Fruit fly (Drosophila melanogaster) whole organism, embryonic: ENCODE results near the gene CG7272.

Experiments
- Atf3 ChIP-seq: fragments of 200-800 bp; sonication (Bioruptor generic); optimal IDR thresholded peaks from 3 replicates; lab custom pipeline; 2016; ENCODE audit warnings: missing biosample characterization, missing genetic modification characterization
- BEAF-32 ChIP-seq: fragments of 200-800 bp; sonication (Bioruptor generic); optimal IDR thresholded peaks from 3 replicates; lab custom pipeline; 2017; ENCODE audit warnings: missing biosample characterization, missing genetic modification characterization, mild to moderate bottlenecking, moderate library complexity, missing genetic modification reagents
- BtbVII ChIP-seq: fragments of 200-800 bp; sonication (Bioruptor generic); optimal IDR thresholded peaks from 3 replicates; lab custom pipeline; 2017; ENCODE audit warnings: missing biosample characterization, mild to moderate bottlenecking, missing genetic modification characterization
- CG10321 ChIP-seq: fragments of 200-800 bp; sonication (Bioruptor generic); IDR thresholded peaks from 2 replicates; pipeline ENCODE4 v1.3.6; 2022; ENCODE audit warnings: missing biosample characterization, missing genetic modification characterization
- CG11085 ChIP-seq: fragments of 200-800 bp; sonication (Bioruptor generic); IDR thresholded peaks from 2 replicates; pipeline ENCODE4 v1.3.6; 2022; ENCODE audit warnings: missing biosample characterization, missing genetic modification characterization
- CG12104 ChIP-seq: fragments of 200-800 bp; sonication (Bioruptor generic); optimal IDR thresholded peaks from 3 replicates; lab custom pipeline; 2016; ENCODE audit warnings: missing biosample characterization, missing genetic modification characterization
- CG15011 ChIP-seq: fragments of 200-800 bp; sonication (Bioruptor generic); optimal IDR thresholded peaks from 3 replicates; lab custom pipeline; 2018; ENCODE audit warnings: missing biosample characterization, mild to moderate bottlenecking, missing genetic modification characterization
- CG15514 ChIP-seq: fragments of 200-800 bp; sonication (Bioruptor generic); optimal IDR thresholded peaks from 3 replicates; lab custom pipeline; 2017; ENCODE audit warnings: missing biosample characterization, missing genetic modification characterization, mild to moderate bottlenecking, moderate library complexity, missing genetic modification reagents
- CG15601 ChIP-seq: fragments of 200-800 bp; sonication (Bioruptor generic); optimal IDR thresholded peaks from 3 replicates; lab custom pipeline; 2019; ENCODE audit warnings: missing biosample characterization, mild to moderate bottlenecking, missing genetic modification characterization, moderate library complexity
- CG17186 ChIP-seq: fragments of 200-800 bp; sonication (Bioruptor generic); optimal IDR thresholded peaks from 3 replicates; lab custom pipeline; 2017; ENCODE audit warnings: missing biosample characterization, missing genetic modification reagents, missing genetic modification characterization
- CG17359 ChIP-seq: fragments of 200-800 bp; sonication (Bioruptor generic); optimal IDR thresholded peaks from 3 replicates; lab custom pipeline; 2018; ENCODE audit warnings: missing biosample characterization, mild to moderate bottlenecking, missing genetic modification characterization, moderate library complexity
- CG17568 ChIP-seq: fragments of 200-800 bp; sonication (Bioruptor generic); optimal IDR thresholded peaks from 2 replicates; lab custom pipeline; 2018; ENCODE audit warnings: missing biosample characterization, mild to moderate bottlenecking, missing genetic modification characterization, moderate library complexity
- CG17802 ChIP-seq: fragments of 200-800 bp; sonication (Bioruptor generic); optimal IDR thresholded peaks from 2 replicates; lab custom pipeline; 2018; ENCODE audit warnings: missing biosample characterization, mild to moderate bottlenecking, missing genetic modification characterization, moderate library complexity
- CG2129 ChIP-seq: fragments of 200-800 bp; sonication (Bioruptor generic); IDR thresholded peaks from 2 replicates; pipeline ENCODE4 v1.3.6; 2022; ENCODE audit warnings: missing biosample characterization, missing genetic modification characterization; ENCODE audit not compliant: partially characterized antibody
- CG2712 ChIP-seq: fragments of 200-800 bp; optimal IDR thresholded peaks from 3 replicates; lab custom pipeline; 2019; ENCODE audit warnings: missing biosample characterization, mild to moderate bottlenecking, missing genetic modification characterization, moderate library complexity
- CG30431 ChIP-seq: fragments of 200-800 bp; sonication (Bioruptor generic); optimal IDR thresholded peaks from 2 replicates; lab custom pipeline; 2017; ENCODE audit warnings: missing biosample characterization, missing genetic modification characterization
- CG31388 ChIP-seq: fragments of 200-800 bp; sonication (Bioruptor generic); optimal IDR thresholded peaks from 2 replicates; lab custom pipeline; 2016; ENCODE audit warnings: missing biosample characterization, missing genetic modification characterization
- CG3163 ChIP-seq: fragments of 200-800 bp; sonication (Bioruptor generic); optimal IDR thresholded peaks from 3 replicates; lab custom pipeline; 2016; ENCODE audit warnings: missing biosample characterization, missing genetic modification characterization
- CG34224 ChIP-seq: fragments of 200-800 bp; sonication (Bioruptor generic); IDR thresholded peaks from 3 replicates; pipeline ENCODE4 v1.3.6; 2022; ENCODE audit warnings: missing biosample characterization, missing genetic modification characterization; ENCODE audit not compliant: partially characterized antibody
- CG34422 ChIP-seq: fragments of 200-800 bp; sonication (Bioruptor generic); IDR thresholded peaks from 3 replicates; pipeline ENCODE4 v1.3.6; 2022; ENCODE audit warnings: missing biosample characterization, missing genetic modification characterization
- CG4404 ChIP-seq: fragments of 200-800 bp; sonication (Bioruptor generic); IDR thresholded peaks from 2 replicates; pipeline ENCODE4 v1.3.6; 2022; ENCODE audit warnings: missing biosample characterization, missing genetic modification characterization
- CG4854 ChIP-seq: fragments of 200-800 bp; sonication (Bioruptor generic); optimal IDR thresholded peaks from 2 replicates; lab custom pipeline; 2016; ENCODE audit warnings: missing biosample characterization, missing genetic modification characterization, inconsistent platforms
- CG7786 ChIP-seq: fragments of 200-800 bp; sonication (Bioruptor generic); optimal IDR thresholded peaks from 2 replicates; lab custom pipeline; 2016; ENCODE audit warnings: missing biosample characterization, missing genetic modification characterization
- CG8765 ChIP-seq: fragments of 200-800 bp; sonication (Bioruptor generic); IDR thresholded peaks from 2 replicates; pipeline ENCODE4 v1.3.6; 2022; ENCODE audit warnings: missing biosample characterization, missing genetic modification characterization
- CG9437 ChIP-seq: fragments of 200-800 bp; sonication (Bioruptor generic); optimal IDR thresholded peaks from 2 replicates; lab custom pipeline; 2018; ENCODE audit warnings: missing biosample characterization, mild to moderate bottlenecking, missing genetic modification characterization
- CG9876 ChIP-seq: fragments of 200-800 bp; sonication (Bioruptor generic); optimal IDR thresholded peaks from 2 replicates; lab custom pipeline; 2016; ENCODE audit warnings: missing biosample characterization, missing genetic modification characterization
- CHES-1-like ChIP-seq: fragments of 200-800 bp; sonication (Bioruptor generic); optimal IDR thresholded peaks from 2 replicates; lab custom pipeline; 2016; ENCODE audit warnings: missing biosample characterization, missing genetic modification characterization
- Camta ChIP-seq: fragments of 200-800 bp; sonication (Bioruptor generic); optimal IDR thresholded peaks from 2 replicates; lab custom pipeline; 2016; ENCODE audit warnings: missing biosample characterization, missing genetic modification characterization
- Dip2 ChIP-seq: fragments of 200-800 bp; sonication (Bioruptor generic); IDR thresholded peaks from 2 replicates; pipeline ENCODE4 v1.3.6; 2022; ENCODE audit warnings: missing biosample characterization, missing genetic modification characterization
- Ets97D ChIP-seq: fragments of 200-800 bp; sonication (Bioruptor generic); optimal IDR thresholded peaks from 3 replicates; lab custom pipeline; 2016; ENCODE audit warnings: missing biosample characterization, missing genetic modification characterization
- Hr51 ChIP-seq, 2 experiments: fragments of 200-800 bp; sonication (Bioruptor generic); optimal IDR thresholded peaks; 2 replicates in 1 of 2; 3 replicates in 1 of 2; lab custom pipeline; 2016 to 2018; ENCODE audit warnings: missing biosample characterization in 2 of 2, missing genetic modification characterization in 2 of 2, mild to moderate bottlenecking in 1 of 2, moderate library complexity in 1 of 2
- MESR4 ChIP-seq: fragments of 200-800 bp; sonication (Bioruptor generic); optimal IDR thresholded peaks from 2 replicates; lab custom pipeline; 2018; ENCODE audit warnings: missing biosample characterization, mild to moderate bottlenecking, missing genetic modification characterization, moderate library complexity
- Mad ChIP-seq: fragments of 200-800 bp; sonication (Bioruptor generic); optimal IDR thresholded peaks from 2 replicates; lab custom pipeline; 2016; ENCODE audit warnings: missing biosample characterization, missing genetic modification characterization
- Max ChIP-seq: fragments of 200-800 bp; sonication (Bioruptor generic); optimal IDR thresholded peaks from 2 replicates; lab custom pipeline; 2016; ENCODE audit warnings: missing biosample characterization, mild to moderate bottlenecking, missing genetic modification characterization
- NfI ChIP-seq: fragments of 200-800 bp; sonication (Bioruptor generic); optimal IDR thresholded peaks from 3 replicates; lab custom pipeline; 2018; ENCODE audit warnings: missing biosample characterization, mild to moderate bottlenecking, missing genetic modification characterization, moderate library complexity
- PHDP ChIP-seq: fragments of 200-800 bp; sonication (Bioruptor generic); optimal IDR thresholded peaks from 3 replicates; lab custom pipeline; 2018; ENCODE audit warnings: missing biosample characterization, mild to moderate bottlenecking, missing genetic modification characterization, moderate library complexity
- Rfx ChIP-seq: fragments of 200-800 bp; sonication (Bioruptor generic); IDR thresholded peaks from 2 replicates; pipeline ENCODE4 v1.3.6; 2022; ENCODE audit warnings: missing biosample characterization, missing genetic modification characterization
- Sin3A ChIP-seq: fragments of >200 bp; optimal IDR thresholded peaks from 2 replicates; lab custom pipeline; 2018
- Xrp1 ChIP-seq: fragments of 200-800 bp; sonication (Bioruptor generic); IDR thresholded peaks from 2 replicates; pipeline ENCODE4 v1.3.6; 2022; ENCODE audit warnings: missing biosample characterization, missing genetic modification characterization
- ab ChIP-seq: fragments of 200-800 bp; sonication (Bioruptor generic); optimal IDR thresholded peaks from 2 replicates; lab custom pipeline; 2016; ENCODE audit warnings: missing biosample characterization, missing genetic modification characterization
- bab2 ChIP-seq: fragments of 200-800 bp; sonication (Bioruptor generic); optimal IDR thresholded peaks from 2 replicates; lab custom pipeline; 2016; ENCODE audit warnings: missing biosample characterization, missing genetic modification characterization
- br ChIP-seq: fragments of >200 bp; optimal IDR thresholded peaks from 2 replicates; lab custom pipeline; 2017
- cad ChIP-seq: fragments of >200 bp; optimal IDR thresholded peaks from 2 replicates; lab custom pipeline; 2017; ENCODE audit warnings: missing biosample characterization, missing genetic modification characterization
- fu2 ChIP-seq: fragments of 200-800 bp; sonication (Bioruptor generic); optimal IDR thresholded peaks from 2 replicates; lab custom pipeline; 2016; ENCODE audit warnings: missing biosample characterization, missing genetic modification characterization
- gsb ChIP-seq: fragments of 200-800 bp; sonication (Bioruptor generic); IDR thresholded peaks from 2 replicates; pipeline ENCODE4 v1.3.6; 2022; ENCODE audit warnings: missing biosample characterization, missing genetic modification characterization
- ham ChIP-seq: fragments of 200-800 bp; sonication (Bioruptor generic); IDR thresholded peaks from 2 replicates; pipeline ENCODE4 v1.3.6; 2022; ENCODE audit warnings: missing biosample characterization, missing genetic modification characterization
- kah ChIP-seq: fragments of 200-800 bp; sonication (Bioruptor generic); optimal IDR thresholded peaks from 2 replicates; lab custom pipeline; 2018; ENCODE audit warnings: missing biosample characterization, mild to moderate bottlenecking, missing genetic modification characterization
- nau ChIP-seq: fragments of 200-800 bp; sonication (Bioruptor generic); optimal IDR thresholded peaks from 3 replicates; lab custom pipeline; 2017; ENCODE audit warnings: missing biosample characterization, mild to moderate bottlenecking, missing genetic modification characterization, missing genetic modification reagents
- sisA ChIP-seq: fragments of 200-800 bp; sonication (Bioruptor generic); IDR thresholded peaks from 2 replicates; pipeline ENCODE4 v1.3.6; 2022; ENCODE audit warnings: missing biosample characterization, missing genetic modification characterization
- sna ChIP-seq: fragments of 200-800 bp; sonication (Bioruptor generic); IDR thresholded peaks from 2 replicates; pipeline ENCODE4 v1.3.6; 2022; ENCODE audit warnings: missing biosample characterization, missing genetic modification characterization; ENCODE audit not compliant: partially characterized antibody
- usp ChIP-seq: fragments of >200 bp; optimal IDR thresholded peaks from 2 replicates; lab custom pipeline; 2017; ENCODE audit warnings: missing biosample characterization, missing genetic modification characterization

Gene CG7272

DNA sequence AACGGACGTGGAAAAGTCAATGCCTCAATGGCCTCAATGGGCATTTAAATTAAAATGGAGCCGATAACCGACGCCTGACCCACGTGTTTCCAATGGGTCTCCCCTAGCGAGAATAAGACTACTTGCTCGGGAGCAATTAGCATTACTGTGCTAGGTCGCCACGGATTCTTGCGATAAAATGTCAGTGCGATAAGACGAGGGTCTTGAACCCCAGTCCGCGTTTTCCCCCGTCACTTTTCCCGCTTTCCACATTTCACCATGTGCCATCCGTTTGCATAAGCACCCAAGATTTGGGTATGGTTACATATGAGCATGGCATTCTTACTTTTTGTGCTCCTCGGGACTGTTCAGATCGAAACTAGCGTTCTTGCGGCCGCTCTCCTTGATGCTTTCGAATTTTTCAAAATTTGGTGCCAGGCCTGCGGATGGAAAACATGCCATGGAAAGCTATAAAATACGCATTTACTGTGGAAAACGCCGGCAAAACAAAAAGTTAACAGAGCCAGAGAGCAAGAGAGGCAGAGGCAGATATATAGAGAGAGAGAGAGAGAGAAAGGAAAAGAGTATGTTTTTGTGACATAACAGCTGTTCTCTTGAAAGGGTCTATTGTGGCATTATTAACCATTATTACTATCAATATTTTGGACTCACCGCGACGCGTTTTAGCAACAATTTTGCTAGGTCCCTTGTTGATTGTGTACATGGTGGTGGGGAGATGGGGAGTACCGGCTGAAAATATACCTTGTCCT, 6.6 kb downstream of the CG7272 start:
- no peak for TF ChIP-seq CG15514 (GFP tag; lab: Kevin White, UChicago)
- TF ChIP-seq Mad (GFP tag; lab: Kevin White, UChicago): no peak
- TF ChIP-seq nau: no peak
- no peak for TF ChIP-seq CG17568 (GFP tag; lab: Kevin White, UChicago)
- no peak for TF ChIP-seq br (lab: Kevin White, UChicago)
- TF ChIP-seq CG4404 (GFP tag; lab: Robert Waterston, UW): no peak
- no peak for TF ChIP-seq ham (GFP tag; lab: Robert Waterston, UW)
- TF ChIP-seq CG2129: no peak
- no peak for TF ChIP-seq CHES-1-like (GFP tag; lab: Kevin White, UChicago)
- no peak for TF ChIP-seq PHDP (tag; lab: Kevin White, UChicago)
- no peak for TF ChIP-seq CG30431 (GFP tag; lab: Kevin White, UChicago)
- TF ChIP-seq CG4854 (GFP tag; lab: Kevin White, UChicago): no peak
- TF ChIP-seq usp (GFP tag; lab: Kevin White, UChicago): no peak
- TF ChIP-seq CG3163: peak; percentile 11
- peak; percentile 90 for TF ChIP-seq CG17802
- no peak for TF ChIP-seq CG7786 (GFP tag; lab: Kevin White, UChicago)
- TF ChIP-seq BEAF-32 (GFP tag; lab: Kevin White, UChicago): no peak
- TF ChIP-seq CG15011 (GFP tag; lab: Kevin White, UChicago): no peak
- no peak for TF ChIP-seq Sin3A (lab: Kevin White, UChicago)
- TF ChIP-seq CG2712 (tag; lab: Kevin White, UChicago): no peak
- no peak for TF ChIP-seq CG8765 (GFP tag; lab: Robert Waterston, UW)
- no peak for TF ChIP-seq CG17359 (tag; lab: Kevin White, UChicago)
- no peak for TF ChIP-seq Atf3 (GFP tag; lab: Kevin White, UChicago)
- no peak for TF ChIP-seq CG31388 (GFP tag; lab: Kevin White, UChicago)
- no peak for TF ChIP-seq CG34422 (GFP tag; lab: Robert Waterston, UW)
- no peak for TF ChIP-seq Max (GFP tag; lab: Kevin White, UChicago)
- no peak for TF ChIP-seq bab2 (GFP tag; lab: Kevin White, UChicago)
- TF ChIP-seq Ets97D (GFP tag; lab: Kevin White, UChicago): no peak
- no peak for TF ChIP-seq CG17186 (GFP tag; lab: Kevin White, UChicago)
- TF ChIP-seq Dip2 (GFP tag; lab: Robert Waterston, UW): no peak
- TF ChIP-seq sisA: no peak
- no peak for TF ChIP-seq Hr51 (GFP tag; optimal IDR thresholded peaks at IDR 0.05; lab: Kevin White, UChicago)
- no peak; the same call in 1 of the 2 replicates for TF ChIP-seq gsb (GFP tag; lab: Robert Waterston, UW)
- TF ChIP-seq fu2: no peak
- TF ChIP-seq CG15601: no peak
- TF ChIP-seq CG11085 (GFP tag; lab: Robert Waterston, UW): no peak
- TF ChIP-seq ab: no peak
- no peak for TF ChIP-seq kah (GFP tag; lab: Kevin White, UChicago)
- TF ChIP-seq CG9437 (GFP tag; lab: Kevin White, UChicago): peak; percentile 19
- no peak for TF ChIP-seq CG9876 (GFP tag; lab: Kevin White, UChicago)
- TF ChIP-seq NfI: no peak
- no peak for TF ChIP-seq sna (GFP tag; lab: Robert Waterston, UW)
- no peak for TF ChIP-seq Rfx (GFP tag; lab: Robert Waterston, UW)
- TF ChIP-seq Xrp1 (GFP tag; lab: Robert Waterston, UW): 0 out of 2 replicates have a peak, but pooled peaks have one; percentile 4
- no peak for TF ChIP-seq MESR4 (GFP tag; lab: Kevin White, UChicago)
- TF ChIP-seq BtbVII (GFP tag; lab: Kevin White, UChicago): no peak
- no peak for TF ChIP-seq CG12104 (GFP tag; lab: Kevin White, UChicago)
- TF ChIP-seq Camta (GFP tag; lab: Kevin White, UChicago): no peak
- TF ChIP-seq CG10321 (GFP tag; lab: Robert Waterston, UW): no peak
- TF ChIP-seq CG34224 (GFP tag; lab: Robert Waterston, UW): no peak
- TF ChIP-seq cad (GFP tag; lab: Kevin White, UChicago): peak; percentile 2
